Worm (Caenorhabditis elegans): ENCODE measurements around the gene C25E10.17.

ce11 chrV:9047555-9048049 is at the start of gene C25E10.17:
- TF ChIP-seq elt-1 (tag; optimal IDR thresholded peaks at IDR 0.05) = no peak
- TF ChIP-seq unc-62 (GFP tag; optimal IDR thresholded peaks at IDR 0.05) = no peak
- no peak for TF ChIP-seq mbf-1 (tag; optimal IDR thresholded peaks at IDR 0.05)
- TF ChIP-seq nhr-77 (tag; optimal IDR thresholded peaks at IDR 0.05) = no peak
- no peak for TF ChIP-seq lin-13 (GFP tag; optimal IDR thresholded peaks at IDR 0.05)
- no peak for TF ChIP-seq unc-39 (tag; optimal IDR thresholded peaks at IDR 0.05)
- no peak for TF ChIP-seq sma-3 (GFP tag; optimal IDR thresholded peaks at IDR 0.05)

Measured in whole organism, L2 larva.